Fruit fly (Drosophila melanogaster) whole organism, embryonic: ENCODE data around the gene how.
A peak's percentile ranks its signal among the peaks of the same experiment; 100 is the strongest.

ENCODE experiments used
- BEAF-32 ChIP-seq: fragments of 200-800 bp; sonication (Bioruptor generic); optimal IDR thresholded peaks from 3 replicates; lab custom pipeline; 2017; ENCODE audit warnings: missing biosample characterization, missing genetic modification characterization, mild to moderate bottlenecking, moderate library complexity, missing genetic modification reagents
- CG10267 ChIP-seq: fragments of 200-800 bp; sonication (Bioruptor generic); optimal IDR thresholded peaks from 2 replicates; lab custom pipeline; 2018; ENCODE audit warnings: missing biosample characterization, mild to moderate bottlenecking, missing genetic modification characterization, moderate library complexity
- CG12391 ChIP-seq: fragments of 200-800 bp; sonication (Bioruptor generic); optimal IDR thresholded peaks from 3 replicates; lab custom pipeline; 2018; ENCODE audit warnings: missing biosample characterization, mild to moderate bottlenecking, missing genetic modification characterization, moderate library complexity
- CG14667 ChIP-seq: fragments of 200-800 bp; sonication (Bioruptor generic); IDR thresholded peaks from 2 replicates; pipeline ENCODE4 v1.3.6; 2022; ENCODE audit warnings: missing biosample characterization, missing genetic modification characterization
- CG15073 ChIP-seq: fragments of 200-800 bp; sonication (Bioruptor generic); optimal IDR thresholded peaks from 2 replicates; lab custom pipeline; 2016; ENCODE audit warnings: missing biosample characterization, missing genetic modification characterization
- CG17328 ChIP-seq: fragments of 200-800 bp; sonication (Bioruptor generic); IDR thresholded peaks from 2 replicates; pipeline ENCODE4 v1.3.6; 2022; ENCODE audit warnings: missing biosample characterization, missing genetic modification characterization
- CG17612 ChIP-seq: fragments of 200-800 bp; sonication (Bioruptor generic); IDR thresholded peaks from 2 replicates; pipeline ENCODE4 v1.3.6; 2022; ENCODE audit warnings: missing biosample characterization, missing genetic modification characterization
- CG2120 ChIP-seq: fragments of 200-800 bp; sonication (Bioruptor generic); optimal IDR thresholded peaks from 3 replicates; lab custom pipeline; 2016; ENCODE audit warnings: missing biosample characterization, missing genetic modification characterization
- CG2199 ChIP-seq: fragments of 200-800 bp; sonication (Bioruptor generic); IDR thresholded peaks from 3 replicates; pipeline ENCODE4 v1.3.6; 2022; ENCODE audit warnings: missing biosample characterization, missing genetic modification characterization
- CG3407 ChIP-seq: fragments of 200-800 bp; sonication (Bioruptor generic); optimal IDR thresholded peaks from 2 replicates; lab custom pipeline; 2018; ENCODE audit warnings: missing biosample characterization, mild to moderate bottlenecking, missing genetic modification characterization
- CG3995 ChIP-seq: fragments of 200-800 bp; sonication (Bioruptor generic); optimal IDR thresholded peaks from 3 replicates; lab custom pipeline; 2016; ENCODE audit warnings: missing biosample characterization, missing genetic modification characterization
- CG4360 ChIP-seq: fragments of 200-800 bp; sonication (Bioruptor generic); IDR thresholded peaks from 2 replicates; pipeline ENCODE4 v1.3.6; 2022; ENCODE audit warnings: missing biosample characterization, missing genetic modification characterization
- CG4730 ChIP-seq: fragments of 200-800 bp; sonication (Bioruptor generic); IDR thresholded peaks from 2 replicates; pipeline ENCODE4 v1.3.6; 2022; ENCODE audit warnings: missing biosample characterization, missing genetic modification characterization
- CG6272 ChIP-seq: fragments of 200-800 bp; sonication (Bioruptor generic); IDR thresholded peaks from 2 replicates; pipeline ENCODE4 v1.3.6; 2022; ENCODE audit warnings: missing biosample characterization, missing genetic modification characterization
- CG6689 ChIP-seq: fragments of 200-800 bp; sonication (Bioruptor generic); IDR thresholded peaks from 2 replicates; pipeline ENCODE4 v1.3.6; 2022; ENCODE audit warnings: missing biosample characterization, missing genetic modification characterization
- CG8359 ChIP-seq: fragments of 200-800 bp; sonication (Bioruptor generic); optimal IDR thresholded peaks from 2 replicates; lab custom pipeline; 2017; ENCODE audit warnings: missing biosample characterization, mild to moderate bottlenecking, missing genetic modification characterization, borderline replicate concordance
- CG8944 ChIP-seq: fragments of 200-800 bp; sonication (Bioruptor generic); optimal IDR thresholded peaks from 3 replicates; lab custom pipeline; 2016; ENCODE audit warnings: missing biosample characterization, missing genetic modification characterization
- CG9932 ChIP-seq: fragments of 200-800 bp; sonication (Bioruptor generic); IDR thresholded peaks from 2 replicates; pipeline ENCODE4 v1.3.6; 2022; ENCODE audit warnings: missing biosample characterization, missing genetic modification characterization
- Deaf1 ChIP-seq: fragments of 200-800 bp; optimal IDR thresholded peaks from 3 replicates; lab custom pipeline; 2019; ENCODE audit warnings: missing biosample characterization, mild to moderate bottlenecking, missing genetic modification characterization, moderate library complexity
- Doc3 ChIP-seq: fragments of 200-800 bp; sonication (Bioruptor generic); IDR thresholded peaks from 3 replicates; pipeline ENCODE4 v1.3.6; 2022; ENCODE audit warnings: missing biosample characterization, missing genetic modification characterization; ENCODE audit not compliant: partially characterized antibody
- HLH4C ChIP-seq: fragments of 200-800 bp; sonication (Bioruptor generic); IDR thresholded peaks from 3 replicates; pipeline ENCODE4 v1.3.6; 2022; ENCODE audit warnings: missing biosample characterization, missing genetic modification characterization; ENCODE audit not compliant: partially characterized antibody
- Jarid2 ChIP-seq: fragments of 200-800 bp; sonication (Bioruptor generic); optimal IDR thresholded peaks from 3 replicates; lab custom pipeline; 2017; ENCODE audit warnings: mild to moderate bottlenecking, missing biosample characterization, missing genetic modification reagents, missing genetic modification characterization
- Lim3 ChIP-seq: fragments of 200-800 bp; sonication (Bioruptor generic); IDR thresholded peaks from 2 replicates; pipeline ENCODE4 v1.3.6; 2022; ENCODE audit warnings: missing biosample characterization, missing genetic modification characterization
- Nf-YC ChIP-seq: fragments of 200-800 bp; optimal IDR thresholded peaks from 3 replicates; lab custom pipeline; 2019; ENCODE audit warnings: missing biosample characterization, mild to moderate bottlenecking, missing genetic modification characterization, moderate library complexity
- Ravus ChIP-seq: fragments of 200-800 bp; sonication (Bioruptor generic); IDR thresholded peaks from 2 replicates; pipeline ENCODE4 v1.3.6; 2022; ENCODE audit warnings: missing biosample characterization, missing genetic modification characterization
- Trl ChIP-seq, 3 experiments: fragments of >200 bp in 2 of 3; fragments of 200-800 bp in 1 of 3; sonication (Bioruptor generic) in 1 of 3; optimal IDR thresholded peaks; 2 replicates in 1 of 3; 3 replicates in 2 of 3; lab custom pipeline; 2016 to 2017; ENCODE audit warnings: missing biosample characterization in 1 of 3, missing genetic modification characterization in 1 of 3
- ash1 ChIP-seq: fragments of 200-800 bp; sonication (Bioruptor generic); optimal IDR thresholded peaks from 2 replicates; lab custom pipeline; 2018; ENCODE audit warnings: missing biosample characterization, mild to moderate bottlenecking, missing genetic modification characterization
- ato ChIP-seq: fragments of 200-800 bp; sonication (Bioruptor generic); IDR thresholded peaks from 2 replicates; pipeline ENCODE4 v1.3.6; 2022; ENCODE audit warnings: missing biosample characterization, missing genetic modification characterization; ENCODE audit not compliant: partially characterized antibody
- bcd ChIP-seq: fragments of 200-800 bp; sonication (Bioruptor generic); optimal IDR thresholded peaks from 2 replicates; lab custom pipeline; 2017; ENCODE audit warnings: missing biosample characterization, mild to moderate bottlenecking, missing genetic modification characterization
- btn ChIP-seq: fragments of 200-800 bp; sonication (Bioruptor generic); optimal IDR thresholded peaks from 2 replicates; lab custom pipeline; 2016; ENCODE audit warnings: missing biosample characterization, missing genetic modification characterization
- caup ChIP-seq: fragments of 200-800 bp; sonication (Bioruptor generic); optimal IDR thresholded peaks from 3 replicates; lab custom pipeline; 2017; ENCODE audit warnings: missing biosample characterization, mild to moderate bottlenecking, missing genetic modification characterization, moderate library complexity; ENCODE audit not compliant: severe bottlenecking
- cg ChIP-seq: fragments of 200-800 bp; sonication (Bioruptor generic); optimal IDR thresholded peaks from 3 replicates; lab custom pipeline; 2019; ENCODE audit warnings: missing biosample characterization, mild to moderate bottlenecking, missing genetic modification characterization, moderate library complexity
- danr ChIP-seq: fragments of 200-800 bp; sonication (Bioruptor generic); IDR thresholded peaks from 2 replicates; pipeline ENCODE4 v1.3.6; 2022; ENCODE audit warnings: missing biosample characterization, missing genetic modification characterization
- dmrt99B ChIP-seq: fragments of 200-800 bp; sonication (Bioruptor generic); optimal IDR thresholded peaks from 2 replicates; lab custom pipeline; 2018; ENCODE audit warnings: missing biosample characterization, mild to moderate bottlenecking, missing genetic modification characterization, moderate library complexity
- esg ChIP-seq: fragments of 200-800 bp; sonication (Bioruptor generic); conservative IDR thresholded peaks from 2 replicates; pipeline ENCODE4 v1.3.6; 2022; ENCODE audit warnings: missing biosample characterization, missing genetic modification characterization
- grau ChIP-seq: fragments of 200-800 bp; optimal IDR thresholded peaks from 3 replicates; lab custom pipeline; 2019; ENCODE audit warnings: missing biosample characterization, mild to moderate bottlenecking, missing genetic modification characterization, moderate library complexity
- hkb ChIP-seq, 2 experiments: fragments of 200-800 bp in 1 of 2; fragments of >200 bp in 1 of 2; sonication (Bioruptor generic) in 1 of 2; IDR thresholded peaks in 1 of 2; optimal IDR thresholded peaks in 1 of 2; 2 replicates each; pipeline versions ENCODE4 v1.3.6 to Lab custom; 2017 to 2022; ENCODE audit warnings: missing biosample characterization in 1 of 2, missing genetic modification characterization in 1 of 2
- kah ChIP-seq: fragments of 200-800 bp; sonication (Bioruptor generic); optimal IDR thresholded peaks from 2 replicates; lab custom pipeline; 2018; ENCODE audit warnings: missing biosample characterization, mild to moderate bottlenecking, missing genetic modification characterization
- lab ChIP-seq: fragments of 200-800 bp; sonication (Bioruptor generic); optimal IDR thresholded peaks from 3 replicates; lab custom pipeline; 2017; ENCODE audit warnings: missing biosample characterization, missing genetic modification characterization, mild to moderate bottlenecking, moderate library complexity, missing genetic modification reagents
- mirr ChIP-seq: fragments of 200-800 bp; sonication (Bioruptor generic); optimal IDR thresholded peaks from 3 replicates; lab custom pipeline; 2018; ENCODE audit warnings: missing biosample characterization, mild to moderate bottlenecking, missing genetic modification characterization
- nom ChIP-seq: fragments of 200-800 bp; sonication (Bioruptor generic); optimal IDR thresholded peaks from 2 replicates; lab custom pipeline; 2017; ENCODE audit warnings: missing biosample characterization, missing genetic modification characterization, mild to moderate bottlenecking, moderate library complexity, missing genetic modification reagents
- odd ChIP-seq: fragments of 200-800 bp; sonication (Bioruptor generic); optimal IDR thresholded peaks from 2 replicates; lab custom pipeline; 2017; ENCODE audit warnings: missing biosample characterization, mild to moderate bottlenecking, missing genetic modification characterization
- pita ChIP-seq: fragments of 200-800 bp; sonication (Bioruptor generic); optimal IDR thresholded peaks from 2 replicates; lab custom pipeline; 2017; ENCODE audit warnings: missing biosample characterization, mild to moderate bottlenecking, missing genetic modification characterization
- sd ChIP-seq: fragments of 200-800 bp; sonication (Bioruptor generic); optimal IDR thresholded peaks from 3 replicates; lab custom pipeline; 2018; ENCODE audit warnings: missing biosample characterization, mild to moderate bottlenecking, missing genetic modification characterization, moderate library complexity
- sim ChIP-seq: fragments of 200-800 bp; sonication (Bioruptor generic); IDR thresholded peaks from 2 replicates; pipeline ENCODE4 v1.3.6; 2022; ENCODE audit warnings: missing biosample characterization, missing genetic modification characterization
- sr ChIP-seq: fragments of 200-800 bp; sonication (Bioruptor generic); IDR thresholded peaks from 3 replicates; pipeline ENCODE4 v1.3.6; 2022; ENCODE audit warnings: missing biosample characterization, missing genetic modification characterization
- vvl ChIP-seq: fragments of 200-800 bp; sonication (Bioruptor generic); IDR thresholded peaks from 2 replicates; pipeline ENCODE4 v1.3.6; 2022; ENCODE audit warnings: missing biosample characterization, missing genetic modification characterization
- wek ChIP-seq: fragments of 200-800 bp; sonication (Bioruptor generic); optimal IDR thresholded peaks from 3 replicates; lab custom pipeline; 2018; ENCODE audit warnings: missing biosample characterization, mild to moderate bottlenecking, missing genetic modification characterization, moderate library complexity
- yki ChIP-seq: fragments of >200 bp; optimal IDR thresholded peaks from 3 replicates; lab custom pipeline; 2018

Gene how

dm6 chr3R:22042283-22042875 lies 388 bp downstream of the how start (continued):
- TF ChIP-seq CG15073 (no peak), CG2120 (GFP tag; lab: Kevin White, UChicago) (no peak), esg (GFP tag; lab: Robert Waterston, UW) (no peak), sr (GFP tag; lab: Robert Waterston, UW) (no peak), Lim3 (GFP tag; lab: Robert Waterston, UW) (no peak), wek (GFP tag; lab: Kevin White, UChicago) (no peak), ash1 (GFP tag; lab: Kevin White, UChicago) (no peak), grau (tag; lab: Kevin White, UChicago) (no peak), caup (no peak), ato (GFP tag; lab: Robert Waterston, UW) (no peak), bcd (GFP tag; lab: Kevin White, UChicago) (no peak), CG9932 (no peak), btn (no peak), CG4360 (GFP tag; lab: Robert Waterston, UW) (peak; percentile 72), CG4730 (no peak), BEAF-32 (GFP tag; lab: Kevin White, UChicago) (no peak), sim (GFP tag; lab: Robert Waterston, UW) (no peak), Nf-YC (tag; lab: Kevin White, UChicago) (no peak), CG3407 (GFP tag; lab: Kevin White, UChicago) (no peak), CG6689 (GFP tag; lab: Robert Waterston, UW) (no peak), CG17328 (no peak), vvl (GFP tag; lab: Robert Waterston, UW) (peak; percentile 27; the same call in 1 of the 2 replicates), CG10267 (no peak), CG12391 (no peak), CG2199 (GFP tag; lab: Robert Waterston, UW) (peak; percentile 11; the same call in 1 of the 3 replicates), nom (GFP tag; lab: Kevin White, UChicago) (no peak), kah (GFP tag; lab: Kevin White, UChicago) (no peak), lab (no peak), dmrt99B (no peak), CG14667 (no peak), Jarid2 (GFP tag; lab: Kevin White, UChicago) (peak; percentile 77), Deaf1 (tag; lab: Kevin White, UChicago) (peak; percentile 2), CG3995 (no peak), cg (GFP tag; lab: Kevin White, UChicago) (peak; percentile 73), HLH4C (peak; percentile 1; the same call in 1 of the 3 replicates), CG6272 (no peak), CG8359 (GFP tag; lab: Kevin White, UChicago) (no peak), Trl (optimal IDR thresholded peaks at IDR 0.05; lab: Kevin White, UChicago) (peak; percentile 78 to 92), Trl (GFP tag; optimal IDR thresholded peaks at IDR 0.05; lab: Kevin White, UChicago) (no peak), CG8944 (GFP tag; lab: Kevin White, UChicago) (no peak), CG17612 (no peak), pita (no peak), mirr (GFP tag; lab: Kevin White, UChicago) (no peak), sd (tag; lab: Kevin White, UChicago) (peak; percentile 95), yki (peak; percentile 71), Doc3 (no peak), Ravus (GFP tag; lab: Robert Waterston, UW) (no peak), danr (GFP tag; lab: Robert Waterston, UW) (no peak), hkb (optimal IDR thresholded peaks at IDR 0.05; lab: Kevin White, UChicago) (no peak), hkb (GFP tag; IDR thresholded peaks at IDR 0.05; lab: Robert Waterston, UW) (no peak), odd (GFP tag; lab: Kevin White, UChicago) (no peak)
